Fruit fly (Drosophila melanogaster): ENCODE results near the gene CG7634.

CG7634 gene

dm6 chr3L:21562081-21562480, 3.1 kb upstream of the CG7634 start, which contains the start of gene CapaR:
TSS of gene CapaR (minus strand) at chr3L:21562181.
- TF ChIP-seq rn (GFP tag; IDR thresholded peaks at IDR 0.05) (no peak), CG8159 (tag; optimal IDR thresholded peaks at IDR 0.05) (no peak), CG8301 (tag; optimal IDR thresholded peaks at IDR 0.05) (no peak), CG14655 (GFP tag; optimal IDR thresholded peaks at IDR 0.05) (no peak), Snoo (tag; optimal IDR thresholded peaks at IDR 0.05) (no peak), Pif1B (GFP tag; optimal IDR thresholded peaks at IDR 0.05) (no peak), CG9948 (tag; optimal IDR thresholded peaks at IDR 0.05) (no peak), CG32121 (GFP tag; IDR thresholded peaks at IDR 0.05) (no peak), D1 (tag; optimal IDR thresholded peaks at IDR 0.05) (no peak), Ets98B (GFP tag; IDR thresholded peaks at IDR 0.05) (no peak), CG4496 (GFP tag; IDR thresholded peaks at IDR 0.05) (no peak), Pif1A (GFP tag; optimal IDR thresholded peaks at IDR 0.05) (no peak), gl (tag; optimal IDR thresholded peaks at IDR 0.05) (no peak), CG34367 (tag; optimal IDR thresholded peaks at IDR 0.05) (no peak), CG10348 (GFP tag; IDR thresholded peaks at IDR 0.05) (no peak), CG17806 (tag; optimal IDR thresholded peaks at IDR 0.05) (no peak)

- TF ChIP-seq Pif1B (GFP tag; optimal IDR thresholded peaks at IDR 0.05) (no peak), CG4496 (GFP tag; IDR thresholded peaks at IDR 0.05) (no peak), D1 (tag; optimal IDR thresholded peaks at IDR 0.05) (no peak), Snoo (tag; optimal IDR thresholded peaks at IDR 0.05) (no peak), fd96Ca (GFP tag; IDR thresholded peaks at IDR 0.05) (no peak), CG14655 (GFP tag; optimal IDR thresholded peaks at IDR 0.05) (no peak), CG17806 (tag; optimal IDR thresholded peaks at IDR 0.05) (no peak), CG12605 (GFP tag; IDR thresholded peaks at IDR 0.05) (no peak), EcR (GFP tag; optimal IDR thresholded peaks at IDR 0.05) (no peak), rn (GFP tag; IDR thresholded peaks at IDR 0.05) (no peak)
These were observed 3.0 kb downstream of the CG7634 start for dm6 chr3L:21568254-21568653.

- TF ChIP-seq fd96Ca (GFP tag; IDR thresholded peaks at IDR 0.05) (no peak), Ets98B (GFP tag; IDR thresholded peaks at IDR 0.05) (no peak), D1 (tag; optimal IDR thresholded peaks at IDR 0.05) (peak; percentile 44), CG9948 (tag; optimal IDR thresholded peaks at IDR 0.05) (no peak), rn (GFP tag; IDR thresholded peaks at IDR 0.05) (no peak), CG4496 (GFP tag; IDR thresholded peaks at IDR 0.05) (no peak), CG14655 (GFP tag; optimal IDR thresholded peaks at IDR 0.05) (no peak), CG17806 (tag; optimal IDR thresholded peaks at IDR 0.05) (peak; percentile 33), CG32121 (GFP tag; IDR thresholded peaks at IDR 0.05) (peak; percentile 22; the same call in 1 of the 2 replicates), EcR (GFP tag; optimal IDR thresholded peaks at IDR 0.05) (no peak), gl (tag; optimal IDR thresholded peaks at IDR 0.05) (no peak)
These were observed 3.7 kb downstream of the CG7634 start, which contains the start of the genes CRIF and SMC5 for dm6 chr3L:21568848-21569372. TSS of gene CRIF (minus strand) at chr3L:21568898. TSS of gene SMC5 (plus strand) at chr3L:21569176.

dm6 chr3L:21573831-21574230, 8.6 kb downstream of the CG7634 start, which contains the start of gene EMC10:
TSS of gene EMC10 (plus strand) at chr3L:21574131.
- TF ChIP-seq CG8301 (tag; optimal IDR thresholded peaks at IDR 0.05) (no peak), CG34367 (tag; optimal IDR thresholded peaks at IDR 0.05) (no peak), CG10348 (GFP tag; IDR thresholded peaks at IDR 0.05) (no peak), gl (tag; optimal IDR thresholded peaks at IDR 0.05) (no peak), Pif1B (GFP tag; optimal IDR thresholded peaks at IDR 0.05) (no peak), Pif1A (GFP tag; optimal IDR thresholded peaks at IDR 0.05) (no peak), Ets98B (GFP tag; IDR thresholded peaks at IDR 0.05) (no peak), CG15710 (tag; optimal IDR thresholded peaks at IDR 0.05) (no peak), rn (GFP tag; IDR thresholded peaks at IDR 0.05) (no peak), D1 (tag; optimal IDR thresholded peaks at IDR 0.05) (no peak), CG13204 (GFP tag; optimal IDR thresholded peaks at IDR 0.05) (no peak), Snoo (tag; optimal IDR thresholded peaks at IDR 0.05) (no peak), CG32121 (GFP tag; IDR thresholded peaks at IDR 0.05) (no peak), CG12605 (GFP tag; IDR thresholded peaks at IDR 0.05) (no peak), CG14655 (GFP tag; optimal IDR thresholded peaks at IDR 0.05) (no peak), CG4496 (GFP tag; IDR thresholded peaks at IDR 0.05) (no peak), EcR (GFP tag; optimal IDR thresholded peaks at IDR 0.05) (no peak), fd96Ca (GFP tag; IDR thresholded peaks at IDR 0.05) (no peak), CG9948 (tag; optimal IDR thresholded peaks at IDR 0.05) (no peak), CG8159 (tag; optimal IDR thresholded peaks at IDR 0.05) (no peak)

dm6 chr3L:21574296-21574745, 9.1 kb downstream of the CG7634 start:
- peak; percentile 55 for TF ChIP-seq D1 (tag; optimal IDR thresholded peaks at IDR 0.05)
- TF ChIP-seq CG10348 (GFP tag; IDR thresholded peaks at IDR 0.05), result no peak

dm6 chr3L:21581984-21582383, 16.8 kb downstream of the CG7634 start:
- peak; percentile 50 for TF ChIP-seq CG8159 (tag; optimal IDR thresholded peaks at IDR 0.05)
- peak; percentile 13 for TF ChIP-seq Snoo (tag; optimal IDR thresholded peaks at IDR 0.05)
- peak; percentile 31 for TF ChIP-seq Pif1B (GFP tag; optimal IDR thresholded peaks at IDR 0.05)
- no peak for TF ChIP-seq CG4496 (GFP tag; IDR thresholded peaks at IDR 0.05)
- TF ChIP-seq Pif1A (GFP tag; optimal IDR thresholded peaks at IDR 0.05), result no peak
- no peak for TF ChIP-seq gl (tag; optimal IDR thresholded peaks at IDR 0.05)
- TF ChIP-seq CG15710 (tag; optimal IDR thresholded peaks at IDR 0.05), result peak; percentile 35
- no peak for TF ChIP-seq D1 (tag; optimal IDR thresholded peaks at IDR 0.05)
- TF ChIP-seq CG34367 (tag; optimal IDR thresholded peaks at IDR 0.05), result no peak
- TF ChIP-seq CG32121 (GFP tag; IDR thresholded peaks at IDR 0.05), result no peak
- TF ChIP-seq CG14655 (GFP tag; optimal IDR thresholded peaks at IDR 0.05), result no peak
- no peak for TF ChIP-seq CG10348 (GFP tag; IDR thresholded peaks at IDR 0.05)
- TF ChIP-seq fd96Ca (GFP tag; IDR thresholded peaks at IDR 0.05), result no peak
- TF ChIP-seq Ets98B (GFP tag; IDR thresholded peaks at IDR 0.05), result no peak
- TF ChIP-seq rn (GFP tag; IDR thresholded peaks at IDR 0.05), result no peak
- TF ChIP-seq CG13204 (GFP tag; optimal IDR thresholded peaks at IDR 0.05), result no peak
- TF ChIP-seq CG17806 (tag; optimal IDR thresholded peaks at IDR 0.05), result no peak
- TF ChIP-seq EcR (GFP tag; optimal IDR thresholded peaks at IDR 0.05), result no peak
- no peak for TF ChIP-seq CG12605 (GFP tag; IDR thresholded peaks at IDR 0.05)
- TF ChIP-seq CG9948 (tag; optimal IDR thresholded peaks at IDR 0.05), result peak; percentile 15
- no peak for TF ChIP-seq CG8301 (tag; optimal IDR thresholded peaks at IDR 0.05)

All from whole organism, pupa.